Worm (Caenorhabditis elegans) whole organism, L2 larva: ENCODE data around the gene srh-68.
A peak's percentile ranks its signal among the peaks of the same experiment; 100 is the strongest.
"Not testable (repeated sequence)": the region's sequence is repeated elsewhere in the genome, so short reads cannot be mapped to it uniquely, and the experiment has no call there.

ENCODE experiments used
- Y55F3AM.14 ChIP-seq: fragments of 200-800 bp; sonication (Bioruptor generic); optimal IDR thresholded peaks from 2 replicates; lab custom pipeline; 2018; ENCODE audit warnings: mild to moderate bottlenecking, missing genetic modification characterization, missing compliant biosample characterization
- ZK546.5 ChIP-seq: sonication (generic microtip); optimal IDR thresholded peaks from 2 replicates; lab custom pipeline; 2017; ENCODE audit warnings: missing biosample characterization, missing genetic modification characterization
- alr-1 ChIP-seq: fragments of 150-350 bp; optimal IDR thresholded peaks from 2 replicates; lab custom pipeline; 2014; ENCODE audit warnings: missing biosample characterization, missing genetic modification characterization
- blmp-1 ChIP-seq: sonication (generic microtip); optimal IDR thresholded peaks from 2 replicates; lab custom pipeline; 2017; ENCODE audit warnings: missing genetic modification characterization, mild to moderate bottlenecking, missing compliant biosample characterization, antibody characterized with exemption, moderate library complexity; ENCODE audit not compliant: insufficient read depth
- ceh-82 ChIP-seq: fragments of 150-350 bp; optimal IDR thresholded peaks from 2 replicates; lab custom pipeline; 2014; ENCODE audit warnings: missing biosample characterization, missing genetic modification characterization
- crh-2 ChIP-seq: sonication (generic microtip); optimal IDR thresholded peaks from 2 replicates; lab custom pipeline; 2017; ENCODE audit warnings: missing biosample characterization, missing genetic modification characterization
- dmd-4 ChIP-seq: sonication (generic microtip); optimal IDR thresholded peaks from 2 replicates; lab custom pipeline; 2017; ENCODE audit warnings: missing biosample characterization, missing genetic modification characterization
- elt-1 ChIP-seq: fragments of 150-350 bp; optimal IDR thresholded peaks from 2 replicates; lab custom pipeline; 2014; ENCODE audit warnings: missing biosample characterization, missing genetic modification characterization
- elt-3 ChIP-seq: sonication (generic microtip); optimal IDR thresholded peaks from 2 replicates; lab custom pipeline; 2017; ENCODE audit warnings: missing biosample characterization, missing genetic modification characterization
- fos-1 ChIP-seq: fragments of 150-350 bp; optimal IDR thresholded peaks from 2 replicates; lab custom pipeline; 2014; ENCODE audit warnings: missing biosample characterization, missing genetic modification characterization
- gmeb-1 ChIP-seq: fragments of 150-350 bp; optimal IDR thresholded peaks from 2 replicates; lab custom pipeline; 2014; ENCODE audit warnings: missing biosample characterization, missing genetic modification characterization
- lin-11 ChIP-seq: fragments of 150-350 bp; sonication (generic microtip); optimal IDR thresholded peaks from 2 replicates; lab custom pipeline; 2014; ENCODE audit warnings: missing biosample characterization, missing genetic modification characterization, inconsistent platforms, mixed read lengths
- lin-39 ChIP-seq: fragments of 150-350 bp; optimal IDR thresholded peaks from 2 replicates; lab custom pipeline; 2014; ENCODE audit warnings: missing biosample characterization, missing genetic modification reagents, missing genetic modification characterization
- lsy-2 ChIP-seq, 2 experiments: fragments of 150-350 bp in 1 of 2; sonication (generic microtip) in 1 of 2; optimal IDR thresholded peaks; 2 replicates each; lab custom pipeline; 2014 to 2017; ENCODE audit warnings: missing biosample characterization in 2 of 2, missing genetic modification characterization in 2 of 2
- mab-5 ChIP-seq: fragments of 150-350 bp; optimal IDR thresholded peaks from 2 replicates; lab custom pipeline; 2014; ENCODE audit warnings: missing biosample characterization, missing genetic modification characterization
- nhr-10 ChIP-seq: sonication (generic microtip); optimal IDR thresholded peaks from 2 replicates; lab custom pipeline; 2017; ENCODE audit warnings: missing biosample characterization, missing genetic modification characterization
- nhr-11 ChIP-seq: fragments of 150-350 bp; optimal IDR thresholded peaks from 2 replicates; lab custom pipeline; 2014; ENCODE audit warnings: missing biosample characterization, missing genetic modification characterization
- nhr-12 ChIP-seq: fragments of 150-350 bp; optimal IDR thresholded peaks from 2 replicates; lab custom pipeline; 2014; ENCODE audit warnings: missing biosample characterization, missing genetic modification characterization
- nhr-129 ChIP-seq: fragments of 150-350 bp; optimal IDR thresholded peaks from 2 replicates; lab custom pipeline; 2014; ENCODE audit warnings: missing biosample characterization, missing genetic modification characterization
- nhr-21 ChIP-seq: fragments of 150-350 bp; optimal IDR thresholded peaks from 2 replicates; lab custom pipeline; 2014; ENCODE audit warnings: missing biosample characterization, missing genetic modification characterization
- nhr-23 ChIP-seq: fragments of 150-350 bp; optimal IDR thresholded peaks from 2 replicates; lab custom pipeline; 2014; ENCODE audit warnings: missing biosample characterization, missing genetic modification reagents, missing genetic modification characterization
- nhr-237 ChIP-seq: fragments of 150-350 bp; optimal IDR thresholded peaks from 2 replicates; lab custom pipeline; 2014; ENCODE audit warnings: missing biosample characterization, missing genetic modification characterization
- nhr-25 ChIP-seq: fragments of 150-350 bp; sonication (generic microtip); optimal IDR thresholded peaks from 3 replicates; lab custom pipeline; 2014; ENCODE audit warnings: missing biosample characterization, missing genetic modification characterization
- nhr-6 ChIP-seq: fragments of 150-350 bp; optimal IDR thresholded peaks from 2 replicates; lab custom pipeline; 2014; ENCODE audit warnings: missing biosample characterization, missing genetic modification characterization
- skn-1 ChIP-seq: sonication (generic microtip); optimal IDR thresholded peaks from 2 replicates; lab custom pipeline; 2017; ENCODE audit warnings: missing biosample characterization, missing genetic modification characterization
- sma-3 ChIP-seq: sonication (generic microtip); optimal IDR thresholded peaks from 2 replicates; lab custom pipeline; 2016; ENCODE audit warnings: missing genetic modification reagents, missing genetic modification characterization, missing compliant biosample characterization
- sma-9 ChIP-seq, 2 experiments: fragments of 150-350 bp in 1 of 2; sonication (generic microtip) in 1 of 2; optimal IDR thresholded peaks; 2 replicates each; lab custom pipeline; 2014 to 2016; ENCODE audit warnings: missing genetic modification characterization in 2 of 2, mild to moderate bottlenecking in 1 of 2, missing biosample characterization in 1 of 2, missing compliant biosample characterization in 1 of 2, missing genetic modification reagents in 1 of 2, moderate library complexity in 1 of 2

The srh-68 gene

ce11 chrII:12527947-12528346 is 20.8 kb downstream of the srh-68 start, which contains the start of gene srx-119:
Gene srx-119 (plus strand): TSS chrII:12528247.
- TF ChIP-seq elt-1 (tag; lab: Kevin White, UChicago) (no peak), nhr-23 (tag; lab: Kevin White, UChicago) (no peak), nhr-25 (tag; lab: Kevin White, UChicago) (no peak), Y55F3AM.14 (GFP tag; lab: Kevin White, UChicago) (no peak), sma-3 (no peak)

- TF ChIP-seq lin-39 (tag; lab: Kevin White, UChicago) (no peak), alr-1 (tag; lab: Kevin White, UChicago) (no peak), gmeb-1 (tag; lab: Kevin White, UChicago) (no peak), skn-1 (tag; lab: Kevin White, UChicago) (no peak), elt-1 (tag; lab: Kevin White, UChicago) (no peak), nhr-237 (tag; lab: Kevin White, UChicago) (no peak)
Measured at ce11 chrII:12530958-12531357, 23.8 kb downstream of the srh-68 start, which contains the start of gene srx-120. Gene srx-120 (plus strand): TSS chrII:12531258.

- no peak for TF ChIP-seq lin-11 (tag; lab: Kevin White, UChicago)
- TF ChIP-seq nhr-6 (tag; lab: Kevin White, UChicago), result no peak
- no peak for TF ChIP-seq nhr-129
- TF ChIP-seq crh-2, result no peak
- TF ChIP-seq elt-3 (tag; lab: Kevin White, UChicago), result no peak
- no peak for TF ChIP-seq blmp-1
- TF ChIP-seq nhr-12 (tag; lab: Kevin White, UChicago), result no peak
- TF ChIP-seq alr-1 (tag; lab: Kevin White, UChicago), result no peak
- TF ChIP-seq elt-1 (tag; lab: Kevin White, UChicago), result no peak
- TF ChIP-seq ceh-82 (tag; lab: Kevin White, UChicago), result no peak
- TF ChIP-seq dmd-4 (tag; lab: Kevin White, UChicago), result no peak
- no peak for TF ChIP-seq nhr-11 (tag; lab: Kevin White, UChicago)
- TF ChIP-seq lsy-2 (tag; optimal IDR thresholded peaks at IDR 0.05; lab: Kevin White, UChicago), result no peak
- no peak for TF ChIP-seq Y55F3AM.14 (GFP tag; lab: Kevin White, UChicago)
- TF ChIP-seq sma-9 (GFP tag; optimal IDR thresholded peaks at IDR 0.05; lab: Kevin White, UChicago), result no peak
- TF ChIP-seq sma-9 (tag; optimal IDR thresholded peaks at IDR 0.05; lab: Kevin White, UChicago), result no peak
Measured at ce11 chrII:12535297-12535803, 28.2 kb downstream of the srh-68 start, which contains the start of gene nimk-1. Gene nimk-1 (plus strand): TSS chrII:12535753.

- TF ChIP-seq sma-3; ZK546.5; elt-1 (tag; lab: Kevin White, UChicago): not testable (repeated sequence)
Measured at ce11 chrII:12536203-12536602, 29.1 kb downstream of the srh-68 start, which contains the start of gene F49C5.3. Gene F49C5.3 (plus strand): TSS chrII:12536503.

ce11 chrII:12539395-12539794 is 32.3 kb downstream of the srh-68 start:
- TF ChIP-seq nhr-237 (tag; lab: Kevin White, UChicago) (no peak), fos-1 (tag; lab: Kevin White, UChicago) (no peak), nhr-10 (tag; lab: Kevin White, UChicago) (no peak), mab-5 (no peak), nhr-21 (no peak), gmeb-1 (tag; lab: Kevin White, UChicago) (no peak), sma-3 (no peak)

- peak; percentile 5 for TF ChIP-seq sma-3
- TF ChIP-seq fos-1 (tag; lab: Kevin White, UChicago), result peak; percentile 39
- TF ChIP-seq nhr-21, result peak; percentile 7
- TF ChIP-seq, all 48 proteins: peak for 3; not testable (repeated sequence) for 45
Measured at ce11 chrII:12541670-12542080, 34.5 kb downstream of the srh-68 start.

ce11 chrII:12542594-12542997 is 35.5 kb downstream of the srh-68 start:
- TF ChIP-seq mab-5 (no peak), nhr-21 (no peak), fos-1 (tag; lab: Kevin White, UChicago) (peak; percentile 33), crh-2 (no peak)
- TF ChIP-seq, all 48 proteins: peak for 1
